Worm (Caenorhabditis elegans): ENCODE measurements around the gene T02H6.4.

The T02H6.4 gene

ce11 chrII:696776-697532 is 7.1 kb downstream of the T02H6.4 start:
- TF ChIP-seq Y95B8A.8 (GFP tag; IDR thresholded peaks at IDR 0.05), result 0 out of 2 replicates have a peak, but pooled peaks have one; percentile 20
- 0 out of 2 replicates have a peak, but pooled peaks have one; percentile 75 for TF ChIP-seq egl-44 (GFP tag; IDR thresholded peaks at IDR 0.05)
- TF ChIP-seq ztf-28 (GFP tag; IDR thresholded peaks at IDR 0.05), result peak; percentile 79
- 0 out of 2 replicates have a peak, but pooled peaks have one; percentile 47 for TF ChIP-seq let-526 (GFP tag; IDR thresholded peaks at IDR 0.05)
- TF ChIP-seq attf-6 (GFP tag; IDR thresholded peaks at IDR 0.05), result 0 out of 2 replicates have a peak, but pooled peaks have one; percentile 27
- peak; percentile 41; the same call in 1 of the 2 replicates for TF ChIP-seq ceh-91 (GFP tag; IDR thresholded peaks at IDR 0.05)
- peak; percentile 87; the same call in 1 of the 2 replicates for TF ChIP-seq lag-1 (GFP tag; IDR thresholded peaks at IDR 0.05)
- TF ChIP-seq madf-8 (GFP tag; conservative IDR thresholded peaks at IDR 0.05), result peak; percentile 31
- 0 out of 2 replicates have a peak, but pooled peaks have one; percentile 75 for TF ChIP-seq aptf-3 (GFP tag; IDR thresholded peaks at IDR 0.05)
- peak; percentile 73 for TF ChIP-seq lin-26 (GFP tag; IDR thresholded peaks at IDR 0.05)
- TF ChIP-seq Y56A3A.18 (GFP tag; IDR thresholded peaks at IDR 0.05), result peak; percentile 12; the same call in 1 of the 2 replicates
- peak; percentile 98 for TF ChIP-seq ceh-58 (GFP tag; IDR thresholded peaks at IDR 0.05)
- TF ChIP-seq aptf-2 (GFP tag; conservative IDR thresholded peaks at IDR 0.05), result 0 out of 2 replicates have a peak, but pooled peaks have one; percentile 13
- TF ChIP-seq ztf-25 (GFP tag; IDR thresholded peaks at IDR 0.05), result peak; percentile 64; the same call in 1 of the 2 replicates
- TF ChIP-seq cebp-2 (GFP tag; IDR thresholded peaks at IDR 0.05), result peak; percentile 84; the same call in 1 of the 2 replicates
- peak; percentile 93 for TF ChIP-seq madf-3 (GFP tag; IDR thresholded peaks at IDR 0.05)
- 0 out of 2 replicates have a peak, but pooled peaks have one; percentile 54 for TF ChIP-seq ztf-6 (GFP tag; IDR thresholded peaks at IDR 0.05)
- peak; percentile 81; the same call in 1 of the 2 replicates for TF ChIP-seq egrh-3 (GFP tag; IDR thresholded peaks at IDR 0.05)
- peak; percentile 78; the same call in 1 of the 2 replicates for TF ChIP-seq F39B2.1 (GFP tag; IDR thresholded peaks at IDR 0.05)
- TF ChIP-seq madf-6 (GFP tag; IDR thresholded peaks at IDR 0.05), result 0 out of 2 replicates have a peak, but pooled peaks have one; percentile 18
- peak; percentile 73; the same call in 1 of the 2 replicates for TF ChIP-seq hsf-1 (GFP tag; IDR thresholded peaks at IDR 0.05)
- TF ChIP-seq mcd-1 (GFP tag; IDR thresholded peaks at IDR 0.05), result 0 out of 2 replicates have a peak, but pooled peaks have one; percentile 10
- peak; percentile 88; the same call in 1 of the 2 replicates for TF ChIP-seq bed-1 (GFP tag; IDR thresholded peaks at IDR 0.05)
- peak; percentile 59; the same call in 1 of the 2 replicates for TF ChIP-seq ceh-40 (GFP tag; IDR thresholded peaks at IDR 0.05)
- 0 out of 2 replicates have a peak, but pooled peaks have one; percentile 32 for TF ChIP-seq hmg-20 (GFP tag; IDR thresholded peaks at IDR 0.05)
- TF ChIP-seq dox-1 (GFP tag; IDR thresholded peaks at IDR 0.05), result peak; percentile 51; the same call in 1 of the 2 replicates
- 0 out of 2 replicates have a peak, but pooled peaks have one; percentile 22 for TF ChIP-seq C17E4.6 (GFP tag; IDR thresholded peaks at IDR 0.05)
- TF ChIP-seq K11D2.4 (GFP tag; IDR thresholded peaks at IDR 0.05), result 0 out of 2 replicates have a peak, but pooled peaks have one; percentile 44
- TF ChIP-seq nfya-2 (GFP tag; IDR thresholded peaks at IDR 0.05), result 0 out of 2 replicates have a peak, but pooled peaks have one; percentile 74
- peak; percentile 85 for TF ChIP-seq Y53G8AR.9 (GFP tag; conservative IDR thresholded peaks at IDR 0.05)
- TF ChIP-seq ceh-100 (GFP tag; IDR thresholded peaks at IDR 0.05), result 0 out of 2 replicates have a peak, but pooled peaks have one; percentile 31
- TF ChIP-seq C06A6.2 (GFP tag; conservative IDR thresholded peaks at IDR 0.05), result peak; percentile 46; the same call in 1 of the 2 replicates
- 0 out of 2 replicates have a peak, but pooled peaks have one; percentile 8 for TF ChIP-seq attf-3 (GFP tag; conservative IDR thresholded peaks at IDR 0.05)
- peak; percentile 74; the same call in 1 of the 2 replicates for TF ChIP-seq egl-18 (GFP tag; IDR thresholded peaks at IDR 0.05)
- TF ChIP-seq F33H1.4 (GFP tag; IDR thresholded peaks at IDR 0.05), result peak; percentile 78

ce11 chrII:698453-698852 is 8.6 kb downstream of the T02H6.4 start:
- TF ChIP-seq madf-6 (GFP tag; IDR thresholded peaks at IDR 0.05) (0 out of 2 replicates have a peak, but pooled peaks have one; percentile 36), egrh-3 (GFP tag; IDR thresholded peaks at IDR 0.05) (peak; percentile 50; the same call in 1 of the 2 replicates), aptf-2 (GFP tag; conservative IDR thresholded peaks at IDR 0.05) (peak; percentile 21; the same call in 1 of the 2 replicates), F33H1.4 (GFP tag; IDR thresholded peaks at IDR 0.05) (peak; percentile 64; the same call in 1 of the 2 replicates), lin-26 (GFP tag; IDR thresholded peaks at IDR 0.05) (0 out of 2 replicates have a peak, but pooled peaks have one; percentile 11), ceh-91 (GFP tag; IDR thresholded peaks at IDR 0.05) (peak; percentile 44), F37B4.10 (GFP tag; IDR thresholded peaks at IDR 0.05) (0 out of 2 replicates have a peak, but pooled peaks have one; percentile 44), D2030.7 (GFP tag; IDR thresholded peaks at IDR 0.05) (peak; percentile 18; the same call in 1 of the 2 replicates), attf-6 (GFP tag; IDR thresholded peaks at IDR 0.05) (0 out of 2 replicates have a peak, but pooled peaks have one; percentile 45), ztf-25 (GFP tag; IDR thresholded peaks at IDR 0.05) (0 out of 2 replicates have a peak, but pooled peaks have one; percentile 12)

Measured in whole organism, young adult.